Worm (Caenorhabditis elegans) whole organism, L2 larva: Measurements from ENCODE around the gene rin-1.
A peak's percentile ranks its signal among the peaks of the same experiment; 100 is the strongest.

Source experiments
- F13H6.1 ChIP-seq: sonication (generic microtip); optimal IDR thresholded peaks from 2 replicates; lab custom pipeline; 2016; ENCODE audit warnings: missing genetic modification characterization, missing compliant biosample characterization
- R02D3.7 ChIP-seq: fragments of 150-350 bp; optimal IDR thresholded peaks from 2 replicates; lab custom pipeline; 2014; ENCODE audit warnings: missing biosample characterization, missing genetic modification characterization
- alr-1 ChIP-seq: fragments of 150-350 bp; optimal IDR thresholded peaks from 2 replicates; lab custom pipeline; 2014; ENCODE audit warnings: missing biosample characterization, missing genetic modification characterization
- ama-1 ChIP-seq: fragments of 150-350 bp; optimal IDR thresholded peaks from 2 replicates; lab custom pipeline; 2018; ENCODE audit warnings: inconsistent platforms
- blmp-1 ChIP-seq: sonication (generic microtip); optimal IDR thresholded peaks from 2 replicates; lab custom pipeline; 2017; ENCODE audit warnings: missing genetic modification characterization, mild to moderate bottlenecking, missing compliant biosample characterization, antibody characterized with exemption, moderate library complexity; ENCODE audit not compliant: insufficient read depth
- ceh-16 ChIP-seq: fragments of 150-350 bp; optimal IDR thresholded peaks from 2 replicates; lab custom pipeline; 2014; ENCODE audit warnings: missing biosample characterization, missing genetic modification characterization
- ceh-82 ChIP-seq: fragments of 150-350 bp; optimal IDR thresholded peaks from 2 replicates; lab custom pipeline; 2014; ENCODE audit warnings: missing biosample characterization, missing genetic modification characterization
- crh-2 ChIP-seq: sonication (generic microtip); optimal IDR thresholded peaks from 2 replicates; lab custom pipeline; 2017; ENCODE audit warnings: missing biosample characterization, missing genetic modification characterization
- dmd-4 ChIP-seq: sonication (generic microtip); optimal IDR thresholded peaks from 2 replicates; lab custom pipeline; 2017; ENCODE audit warnings: missing biosample characterization, missing genetic modification characterization
- elt-3 ChIP-seq: sonication (generic microtip); optimal IDR thresholded peaks from 2 replicates; lab custom pipeline; 2017; ENCODE audit warnings: missing biosample characterization, missing genetic modification characterization
- fos-1 ChIP-seq: fragments of 150-350 bp; optimal IDR thresholded peaks from 2 replicates; lab custom pipeline; 2014; ENCODE audit warnings: missing biosample characterization, missing genetic modification characterization
- gmeb-1 ChIP-seq: fragments of 150-350 bp; optimal IDR thresholded peaks from 2 replicates; lab custom pipeline; 2014; ENCODE audit warnings: missing biosample characterization, missing genetic modification characterization
- lin-11 ChIP-seq: fragments of 150-350 bp; sonication (generic microtip); optimal IDR thresholded peaks from 2 replicates; lab custom pipeline; 2014; ENCODE audit warnings: missing biosample characterization, missing genetic modification characterization, inconsistent platforms, mixed read lengths
- lin-39 ChIP-seq: fragments of 150-350 bp; optimal IDR thresholded peaks from 2 replicates; lab custom pipeline; 2014; ENCODE audit warnings: missing biosample characterization, missing genetic modification reagents, missing genetic modification characterization
- lsy-2 ChIP-seq, 2 experiments: fragments of 150-350 bp in 1 of 2; sonication (generic microtip) in 1 of 2; optimal IDR thresholded peaks; 2 replicates each; lab custom pipeline; 2014 to 2017; ENCODE audit warnings: missing biosample characterization in 2 of 2, missing genetic modification characterization in 2 of 2
- mbf-1 ChIP-seq: sonication (generic microtip); optimal IDR thresholded peaks from 2 replicates; lab custom pipeline; 2017; ENCODE audit warnings: missing biosample characterization, missing genetic modification characterization
- mdl-1 ChIP-seq, 2 experiments: fragments of 150-350 bp in 1 of 2; sonication (generic microtip) in 1 of 2; optimal IDR thresholded peaks; 2 replicates each; lab custom pipeline; 2017; ENCODE audit warnings: missing biosample characterization in 2 of 2, missing genetic modification characterization in 2 of 2
- nhr-10 ChIP-seq: sonication (generic microtip); optimal IDR thresholded peaks from 2 replicates; lab custom pipeline; 2017; ENCODE audit warnings: missing biosample characterization, missing genetic modification characterization
- nhr-11 ChIP-seq: fragments of 150-350 bp; optimal IDR thresholded peaks from 2 replicates; lab custom pipeline; 2014; ENCODE audit warnings: missing biosample characterization, missing genetic modification characterization
- nhr-12 ChIP-seq: fragments of 150-350 bp; optimal IDR thresholded peaks from 2 replicates; lab custom pipeline; 2014; ENCODE audit warnings: missing biosample characterization, missing genetic modification characterization
- nhr-129 ChIP-seq: fragments of 150-350 bp; optimal IDR thresholded peaks from 2 replicates; lab custom pipeline; 2014; ENCODE audit warnings: missing biosample characterization, missing genetic modification characterization
- nhr-21 ChIP-seq: fragments of 150-350 bp; optimal IDR thresholded peaks from 2 replicates; lab custom pipeline; 2014; ENCODE audit warnings: missing biosample characterization, missing genetic modification characterization
- nhr-6 ChIP-seq: fragments of 150-350 bp; optimal IDR thresholded peaks from 2 replicates; lab custom pipeline; 2014; ENCODE audit warnings: missing biosample characterization, missing genetic modification characterization
- peb-1 ChIP-seq: fragments of 150-350 bp; optimal IDR thresholded peaks from 2 replicates; lab custom pipeline; 2014; ENCODE audit warnings: missing biosample characterization, missing genetic modification characterization
- skn-1 ChIP-seq: sonication (generic microtip); optimal IDR thresholded peaks from 2 replicates; lab custom pipeline; 2017; ENCODE audit warnings: missing biosample characterization, missing genetic modification characterization
- sma-9 ChIP-seq, 2 experiments: fragments of 150-350 bp in 1 of 2; sonication (generic microtip) in 1 of 2; optimal IDR thresholded peaks; 2 replicates each; lab custom pipeline; 2014 to 2016; ENCODE audit warnings: missing genetic modification characterization in 2 of 2, mild to moderate bottlenecking in 1 of 2, missing biosample characterization in 1 of 2, missing compliant biosample characterization in 1 of 2, missing genetic modification reagents in 1 of 2, moderate library complexity in 1 of 2
- snpc-4 ChIP-seq: fragments of 150-350 bp; optimal IDR thresholded peaks from 2 replicates; lab custom pipeline; 2014; ENCODE audit warnings: missing biosample characterization, missing genetic modification characterization
- unc-39 ChIP-seq: fragments of 150-350 bp; optimal IDR thresholded peaks from 2 replicates; lab custom pipeline; 2014; ENCODE audit warnings: missing biosample characterization, missing genetic modification characterization
- unc-55 ChIP-seq: fragments of 150-350 bp; sonication (generic microtip); optimal IDR thresholded peaks from 3 replicates; lab custom pipeline; 2014; ENCODE audit warnings: missing biosample characterization, missing genetic modification reagents, missing genetic modification characterization
- zag-1 ChIP-seq: fragments of 150-350 bp; optimal IDR thresholded peaks from 2 replicates; lab custom pipeline; 2014; ENCODE audit warnings: missing biosample characterization, missing genetic modification characterization
- ztf-1 ChIP-seq: fragments of 200-800 bp; sonication (Bioruptor generic); conservative IDR thresholded peaks from 2 replicates; pipeline ENCODE4 v1.3.6; 2022; ENCODE audit warnings: missing genetic modification characterization, missing compliant biosample characterization
- ztf-11 ChIP-seq: sonication (generic microtip); optimal IDR thresholded peaks from 2 replicates; lab custom pipeline; 2017; ENCODE audit warnings: missing biosample characterization, missing genetic modification characterization
- ztf-4 ChIP-seq: fragments of 150-350 bp; optimal IDR thresholded peaks from 2 replicates; lab custom pipeline; 2014; ENCODE audit warnings: missing biosample characterization, missing genetic modification characterization

Gene rin-1

DNA sequence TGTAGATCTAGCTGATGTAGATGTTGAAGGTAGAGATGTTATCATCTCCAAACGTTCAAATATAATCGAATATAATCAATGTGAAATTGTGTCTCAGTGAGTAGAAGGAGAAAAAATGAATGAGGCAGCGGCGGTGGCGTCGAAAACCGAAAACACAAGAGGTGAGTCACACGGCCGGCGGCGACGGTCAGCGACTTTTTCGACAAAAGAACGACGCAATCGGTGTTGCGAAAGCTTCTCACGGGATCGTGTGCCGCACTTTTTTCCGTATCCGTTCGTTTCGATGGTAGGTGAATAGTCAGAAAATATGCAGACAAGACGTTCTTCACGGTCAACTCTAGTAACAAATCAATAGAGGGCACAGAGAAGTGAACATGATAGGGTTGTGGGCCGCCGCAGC lies at the start of gene rin-1:
TSS of gene rin-1 (minus strand) at position 101 of the 400 bp plus-strand sequence.
- TF ChIP-seq lin-39 (tag; lab: Kevin White, UChicago), result no peak
- no peak for TF ChIP-seq nhr-6 (tag; lab: Kevin White, UChicago)
- no peak for TF ChIP-seq lsy-2 (tag; optimal IDR thresholded peaks at IDR 0.05; lab: Kevin White, UChicago)
- TF ChIP-seq zag-1 (tag; lab: Kevin White, UChicago), result no peak
- no peak for TF ChIP-seq unc-55 (GFP tag; lab: Kevin White, UChicago)
- no peak for TF ChIP-seq dmd-4 (tag; lab: Kevin White, UChicago)
- TF ChIP-seq snpc-4 (tag; lab: Kevin White, UChicago), result no peak
- TF ChIP-seq F13H6.1 (tag; lab: Kevin White, UChicago), result no peak

- TF ChIP-seq ama-1 (lab: Kevin White, UChicago), result no peak
- no peak for TF ChIP-seq zag-1 (tag; lab: Kevin White, UChicago)
- no peak for TF ChIP-seq mbf-1
- no peak for TF ChIP-seq blmp-1 (tag; lab: Kevin White, UChicago)
- no peak for TF ChIP-seq nhr-10
- TF ChIP-seq ztf-4 (tag; lab: Kevin White, UChicago), result no peak
Measured at ce11 chrV:14859380-14859779, 44.0 kb upstream of the rin-1 start.

ce11 chrV:14858503-14858902 lies 43.1 kb upstream of the rin-1 start, which contains the start of gene npr-13:
Gene npr-13, minus strand, starts transcription at chrV:14858603.
- TF ChIP-seq dmd-4 (tag; lab: Kevin White, UChicago) (no peak), ceh-82 (tag; lab: Kevin White, UChicago) (no peak), nhr-21 (tag; lab: Kevin White, UChicago) (no peak), nhr-6 (tag; lab: Kevin White, UChicago) (no peak), alr-1 (tag; lab: Kevin White, UChicago) (no peak), crh-2 (no peak), elt-3 (no peak), skn-1 (tag; lab: Kevin White, UChicago) (no peak), lin-11 (no peak)

- peak; percentile 21 for TF ChIP-seq lin-11
- peak; percentile 23 for TF ChIP-seq sma-9 (GFP tag; optimal IDR thresholded peaks at IDR 0.05; lab: Kevin White, UChicago)
- no peak for TF ChIP-seq sma-9 (tag; optimal IDR thresholded peaks at IDR 0.05; lab: Kevin White, UChicago)
- peak; percentile 31 for TF ChIP-seq nhr-129 (tag; lab: Kevin White, UChicago)
- TF ChIP-seq F13H6.1 (tag; lab: Kevin White, UChicago), result no peak
- peak; percentile 58 for TF ChIP-seq snpc-4 (tag; lab: Kevin White, UChicago)
- TF ChIP-seq gmeb-1 (tag; lab: Kevin White, UChicago), result peak; percentile 37
- TF ChIP-seq unc-55 (GFP tag; lab: Kevin White, UChicago), result peak; percentile 17
- TF ChIP-seq unc-39, result no peak
Measured at ce11 chrV:14855626-14856025, 40.2 kb upstream of the rin-1 start.

- TF ChIP-seq nhr-12 (tag; lab: Kevin White, UChicago), result no peak
- no peak for TF ChIP-seq ztf-11 (tag; lab: Kevin White, UChicago)
- no peak for TF ChIP-seq blmp-1 (tag; lab: Kevin White, UChicago)
- no peak for TF ChIP-seq skn-1 (tag; lab: Kevin White, UChicago)
- TF ChIP-seq peb-1 (tag; lab: Kevin White, UChicago), result no peak
- TF ChIP-seq ceh-16 (tag; lab: Kevin White, UChicago), result no peak
- no peak for TF ChIP-seq nhr-6 (tag; lab: Kevin White, UChicago)
- TF ChIP-seq unc-55 (GFP tag; lab: Kevin White, UChicago), result no peak
- TF ChIP-seq nhr-11 (tag; lab: Kevin White, UChicago), result no peak
- TF ChIP-seq gmeb-1 (tag; lab: Kevin White, UChicago), result no peak
- TF ChIP-seq ztf-1 (GFP tag; lab: Robert Waterston, UW), result no peak
- no peak for TF ChIP-seq fos-1 (tag; lab: Kevin White, UChicago)
- TF ChIP-seq alr-1 (tag; lab: Kevin White, UChicago), result no peak
- no peak for TF ChIP-seq lsy-2 (tag; optimal IDR thresholded peaks at IDR 0.05; lab: Kevin White, UChicago)
- TF ChIP-seq mdl-1 (tag; optimal IDR thresholded peaks at IDR 0.05; lab: Kevin White, UChicago), result no peak
- no peak for TF ChIP-seq zag-1 (tag; lab: Kevin White, UChicago)
- no peak for TF ChIP-seq elt-3
- no peak for TF ChIP-seq R02D3.7 (tag; lab: Kevin White, UChicago)
- TF ChIP-seq lin-11, result no peak
- TF ChIP-seq ztf-4 (tag; lab: Kevin White, UChicago), result no peak
Measured at ce11 chrV:14854261-14854660, 38.9 kb upstream of the rin-1 start.
